Worm (Caenorhabditis elegans): ENCODE measurements around the gene elmd-1.

elmd-1 gene

DNA sequence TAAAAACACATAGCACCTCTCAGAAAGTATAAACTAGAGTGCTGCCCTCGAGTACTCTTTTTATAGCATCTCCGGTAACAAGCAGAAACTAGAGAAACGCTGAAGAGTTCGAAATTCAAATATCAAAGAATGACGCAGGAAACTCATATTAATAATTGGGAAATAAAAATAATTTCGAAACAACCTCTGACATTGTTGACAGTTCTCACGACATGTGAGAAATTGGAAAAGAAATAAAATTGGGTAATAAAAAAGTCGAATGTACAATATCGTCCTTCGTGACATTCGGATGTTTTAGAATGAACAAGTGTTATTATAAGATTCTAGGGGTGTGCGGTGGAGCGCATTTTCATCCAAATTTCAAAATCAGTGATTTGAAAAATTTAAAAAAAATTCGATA is 17.4 kb upstream of the elmd-1 start:
- TF ChIP-seq daf-16 (GFP tag; optimal IDR thresholded peaks at IDR 0.05) (no peak), daf-16 (tag; optimal IDR thresholded peaks at IDR 0.05) (peak; percentile 52), lin-38 (GFP tag; IDR thresholded peaks at IDR 0.05) (peak; percentile 29; the same call in 1 of the 2 replicates), dve-1 (tag; optimal IDR thresholded peaks at IDR 0.05; ENCODE audit: insufficient read depth) (peak; percentile 51), cey-2 (tag; optimal IDR thresholded peaks at IDR 0.05; ENCODE audit: borderline replicate concordance, insufficient read depth) (no peak), dmd-6 (GFP tag; IDR thresholded peaks at IDR 0.05) (peak; percentile 33; the same call in 1 of the 2 replicates)

- TF ChIP-seq arid-1 (GFP tag; conservative IDR thresholded peaks at IDR 0.05) (no peak), mdl-1 (tag; optimal IDR thresholded peaks at IDR 0.05) (no peak), ceh-44 (GFP tag; IDR thresholded peaks at IDR 0.05) (no peak), nhr-41 (GFP tag; IDR thresholded peaks at IDR 0.05) (no peak), lin-13 (GFP tag; optimal IDR thresholded peaks at IDR 0.05) (no peak), dmd-8 (GFP tag; IDR thresholded peaks at IDR 0.05) (no peak), spr-3 (GFP tag; optimal IDR thresholded peaks at IDR 0.05) (no peak), saeg-2 (GFP tag; IDR thresholded peaks at IDR 0.05) (no peak), lir-3 (tag; optimal IDR thresholded peaks at IDR 0.05) (no peak), fkh-10 (GFP tag; optimal IDR thresholded peaks at IDR 0.05) (no peak), php-3 (GFP tag; IDR thresholded peaks at IDR 0.05) (no peak)
Observed at ce11 chrIII:3377134-3377533, 12.6 kb upstream of the elmd-1 start.

- no peak for TF ChIP-seq nhr-10 (tag; optimal IDR thresholded peaks at IDR 0.05)
- TF ChIP-seq nhr-25 (tag; optimal IDR thresholded peaks at IDR 0.05; ENCODE audit: borderline replicate concordance, insufficient read depth) = no peak
- TF ChIP-seq mep-1 (tag; optimal IDR thresholded peaks at IDR 0.05) = peak; percentile 15
- TF ChIP-seq tra-1 (GFP tag; IDR thresholded peaks at IDR 0.05) = 0 out of 2 replicates have a peak, but pooled peaks have one; percentile 29
- TF ChIP-seq nhr-28 (tag; optimal IDR thresholded peaks at IDR 0.05) = peak; percentile 38
- TF ChIP-seq ZK546.5 (tag; optimal IDR thresholded peaks at IDR 0.05) = no peak
- TF ChIP-seq snpc-4 (tag; optimal IDR thresholded peaks at IDR 0.05) = peak; percentile 66
- no peak for TF ChIP-seq nhr-111 (GFP tag; optimal IDR thresholded peaks at IDR 0.05)
- peak; percentile 27 for TF ChIP-seq hlh-11 (tag; optimal IDR thresholded peaks at IDR 0.05)
- no peak for TF ChIP-seq snpc-1.2 (GFP tag; IDR thresholded peaks at IDR 0.05)
- TF ChIP-seq daf-8 (GFP tag; IDR thresholded peaks at IDR 0.05) = no peak
- no peak for TF ChIP-seq dmd-9 (GFP tag; IDR thresholded peaks at IDR 0.05)
- TF ChIP-seq mxl-3 (GFP tag; optimal IDR thresholded peaks at IDR 0.05) = no peak
- no peak for TF ChIP-seq set-16 (GFP tag; IDR thresholded peaks at IDR 0.05)
- no peak for TF ChIP-seq arid-1 (GFP tag; conservative IDR thresholded peaks at IDR 0.05)
- TF ChIP-seq mdl-1 (tag; optimal IDR thresholded peaks at IDR 0.05) = peak in 1 of 2 experiments; percentile 24
- peak; percentile 25 for TF ChIP-seq lin-13 (GFP tag; optimal IDR thresholded peaks at IDR 0.05)
- TF ChIP-seq unc-39 (tag; optimal IDR thresholded peaks at IDR 0.05) = no peak
- peak; percentile 17; the same call in 1 of the 2 replicates for TF ChIP-seq dmd-6 (GFP tag; IDR thresholded peaks at IDR 0.05)
- TF ChIP-seq dpl-1 (GFP tag; optimal IDR thresholded peaks at IDR 0.05) = no peak
- peak; percentile 81 for TF ChIP-seq hlh-30 (tag; optimal IDR thresholded peaks at IDR 0.05; ENCODE audit: insufficient read depth)
Observed at ce11 chrIII:3377700-3378099, 12.0 kb upstream of the elmd-1 start.

DNA sequence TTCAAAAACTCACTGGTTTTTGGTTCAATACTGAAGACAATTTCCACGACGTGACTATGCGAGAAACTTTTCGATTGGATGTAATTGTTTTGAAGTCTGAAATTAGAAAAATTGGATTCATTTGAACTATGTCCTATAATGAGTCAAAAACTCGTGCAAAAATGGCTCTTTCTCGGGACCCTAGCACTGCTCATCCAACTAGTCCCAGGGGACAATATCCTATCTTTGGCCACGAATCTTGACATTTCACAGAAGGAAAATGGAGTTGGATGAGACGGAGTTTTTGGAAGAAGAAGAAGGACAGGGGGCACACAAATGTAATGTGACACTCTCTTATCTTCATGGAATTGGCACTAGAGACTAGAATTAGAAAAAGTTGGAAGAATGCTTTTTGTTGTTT is 7.9 kb upstream of the elmd-1 start:
- no peak for TF ChIP-seq ctbp-1 (GFP tag; IDR thresholded peaks at IDR 0.05)
- TF ChIP-seq unc-62 (GFP tag; optimal IDR thresholded peaks at IDR 0.05 in 1 of 2) = peak in 1 of 2 experiments; percentile 97
- TF ChIP-seq unc-62 (tag; optimal IDR thresholded peaks at IDR 0.05) = no peak

All from whole organism, L4 larva.